Fruit fly (Drosophila melanogaster): Measurements from ENCODE around the gene Vps33B.

The Vps33B gene

DNA sequence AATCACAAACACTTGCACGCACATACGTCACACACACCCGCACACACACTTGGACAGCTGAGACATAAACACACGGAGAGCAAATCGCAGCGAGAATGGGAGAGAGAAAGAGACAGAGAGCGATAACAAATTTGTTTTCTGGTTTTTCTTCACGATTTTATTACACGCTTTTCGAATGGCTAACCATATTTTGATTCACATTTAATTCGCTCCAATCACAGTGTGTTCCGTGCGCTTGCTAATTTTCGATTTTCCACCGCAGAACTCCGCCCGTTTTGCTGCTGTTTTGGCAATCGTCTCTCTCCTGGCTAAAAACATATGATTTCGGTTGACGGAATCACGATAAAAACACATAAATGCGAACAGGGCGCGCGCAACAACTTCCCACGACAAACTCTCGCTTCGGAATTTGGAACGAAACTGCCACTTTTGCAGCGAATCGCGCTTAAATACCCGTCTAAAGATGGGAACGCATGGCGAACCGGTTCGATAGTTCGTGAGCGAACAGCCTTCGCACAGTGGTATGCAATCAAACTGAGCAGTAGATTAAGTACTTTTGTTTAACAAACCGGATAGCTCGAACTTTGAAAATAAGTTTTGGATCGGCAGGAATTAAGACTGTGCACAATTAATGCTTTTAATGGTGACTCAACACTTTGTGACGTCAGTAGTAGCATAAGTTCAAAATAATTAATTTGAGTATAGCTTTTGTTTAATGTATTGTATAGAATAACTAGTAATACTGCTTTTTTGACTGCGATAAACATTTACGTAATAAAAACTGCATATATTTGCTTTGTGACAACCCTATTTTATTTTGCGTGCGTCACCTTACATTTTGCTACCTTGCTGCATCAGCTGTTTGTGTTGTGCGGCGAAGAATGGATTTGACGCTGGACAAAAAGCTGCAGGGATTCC is at the start of gene Vps33B, which contains the start of gene Fur1 (continued):
- TF ChIP-seq vvl (GFP tag; IDR thresholded peaks at IDR 0.05) (peak; percentile 97; the same call in 1 of the 2 replicates), CG14050 (GFP tag; IDR thresholded peaks at IDR 0.05) (peak; percentile 91), Hand (GFP tag; optimal IDR thresholded peaks at IDR 0.05) (peak; percentile 87), Abd-B (GFP tag; optimal IDR thresholded peaks at IDR 0.05) (peak; percentile 96), CG6791 (GFP tag; IDR thresholded peaks at IDR 0.05; ENCODE audit: partially characterized antibody) (peak; percentile 79; the same call in 2 of the 3 replicates), Dbx (GFP tag; IDR thresholded peaks at IDR 0.05) (peak; percentile 95), CG2129 (GFP tag; IDR thresholded peaks at IDR 0.05; ENCODE audit: partially characterized antibody) (peak; percentile 45), CG3065 (GFP tag; optimal IDR thresholded peaks at IDR 0.05) (peak; percentile 95), disco-r (GFP tag; optimal IDR thresholded peaks at IDR 0.05) (peak; percentile 94), Antp (GFP tag; optimal IDR thresholded peaks at IDR 0.05) (peak; percentile 98), Xrp1 (GFP tag; IDR thresholded peaks at IDR 0.05) (peak; percentile 96), ham (GFP tag; IDR thresholded peaks at IDR 0.05) (peak; percentile 80; the same call in 1 of the 2 replicates), CG6683 (GFP tag; optimal IDR thresholded peaks at IDR 0.05) (peak; percentile 86), dpn (GFP tag; optimal IDR thresholded peaks at IDR 0.05) (peak; percentile 98 to 99), Mrtf (GFP tag; IDR thresholded peaks at IDR 0.05) (peak; percentile 88), CG9609 (GFP tag; optimal IDR thresholded peaks at IDR 0.05) (peak; percentile 98), grn (GFP tag; optimal IDR thresholded peaks at IDR 0.05) (peak; percentile 83), CkIIα-i1 (GFP tag; IDR thresholded peaks at IDR 0.05) (peak; percentile 17; the same call in 1 of the 2 replicates), Hr39 (optimal IDR thresholded peaks at IDR 0.05) (no peak), CG33557 (GFP tag; optimal IDR thresholded peaks at IDR 0.05) (peak; percentile 94), Usf (GFP tag; optimal IDR thresholded peaks at IDR 0.05) (peak; percentile 96), CG1792 (GFP tag; optimal IDR thresholded peaks at IDR 0.05) (peak; percentile 96), HLH54F (GFP tag; optimal IDR thresholded peaks at IDR 0.05) (peak; percentile 99), stc (GFP tag; IDR thresholded peaks at IDR 0.05) (peak; percentile 93), Oli (tag; optimal IDR thresholded peaks at IDR 0.05) (peak; percentile 97), CG12071 (GFP tag; optimal IDR thresholded peaks at IDR 0.05) (peak; percentile 92), CrebB (tag; optimal IDR thresholded peaks at IDR 0.05) (peak; percentile 94), tll (GFP tag; optimal IDR thresholded peaks at IDR 0.05) (peak; percentile 28 to 94), zf30C (GFP tag; optimal IDR thresholded peaks at IDR 0.05) (no peak), Scr (GFP tag; IDR thresholded peaks at IDR 0.05; ENCODE audit: partially characterized antibody) (peak; percentile 79), CG12769 (tag; optimal IDR thresholded peaks at IDR 0.05) (peak; percentile 96), CG8388 (GFP tag; optimal IDR thresholded peaks at IDR 0.05) (peak; percentile 96), dimm (GFP tag; IDR thresholded peaks at IDR 0.05) (peak; percentile 86), Xbp1 (GFP tag; optimal IDR thresholded peaks at IDR 0.05) (peak; percentile 99), Six4 (GFP tag; optimal IDR thresholded peaks at IDR 0.05) (peak; percentile 98), unpg (GFP tag; optimal IDR thresholded peaks at IDR 0.05) (peak; percentile 96), dan (GFP tag; IDR thresholded peaks at IDR 0.05) (no peak; the same call in 1 of the 2 replicates), tna (GFP tag; IDR thresholded peaks at IDR 0.05; ENCODE audit: partially characterized antibody) (peak; percentile 69), CG18764 (GFP tag; optimal IDR thresholded peaks at IDR 0.05) (peak; percentile 96), Bdp1 (GFP tag; optimal IDR thresholded peaks at IDR 0.05) (peak; percentile 94), tup (GFP tag; optimal IDR thresholded peaks at IDR 0.05) (peak; percentile 96), oc (tag; optimal IDR thresholded peaks at IDR 0.05) (peak; percentile 92), Mes4 (GFP tag; optimal IDR thresholded peaks at IDR 0.05) (peak; percentile 97), HmgZ (tag; optimal IDR thresholded peaks at IDR 0.05) (peak; percentile 98), CG6854 (GFP tag; optimal IDR thresholded peaks at IDR 0.05) (peak; percentile 94), sd (tag; optimal IDR thresholded peaks at IDR 0.05) (peak; percentile 89), ro (GFP tag; IDR thresholded peaks at IDR 0.05) (peak; percentile 76), dati (GFP tag; IDR thresholded peaks at IDR 0.05) (peak; percentile 84)
